Fruit fly (Drosophila melanogaster) whole organism, adult: ENCODE results near the gene CG33703.

Source experiments
- CG11617 ChIP-seq: fragments of 200-800 bp; sonication (Bioruptor generic); optimal IDR thresholded peaks from 2 replicates; lab custom pipeline; 2017; ENCODE audit warnings: mild to moderate bottlenecking, missing biosample characterization, missing genetic modification reagents, missing genetic modification characterization
- CG12768 ChIP-seq: fragments of 200-800 bp; sonication (Bioruptor generic); optimal IDR thresholded peaks from 2 replicates; lab custom pipeline; 2017; ENCODE audit warnings: missing biosample characterization, missing genetic modification characterization, mild to moderate bottlenecking, moderate library complexity, missing genetic modification reagents
- CG33017 ChIP-seq: fragments of 200-800 bp; sonication (Bioruptor generic); optimal IDR thresholded peaks from 2 replicates; lab custom pipeline; 2018; ENCODE audit warnings: missing biosample characterization, mild to moderate bottlenecking, missing genetic modification characterization, moderate library complexity
- CG5204 ChIP-seq: fragments of 200-800 bp; sonication (Bioruptor generic); optimal IDR thresholded peaks from 2 replicates; lab custom pipeline; 2016; ENCODE audit warnings: missing biosample characterization, missing genetic modification characterization
- CG7045 ChIP-seq: fragments of 200-800 bp; sonication (Bioruptor generic); optimal IDR thresholded peaks from 2 replicates; lab custom pipeline; 2017; ENCODE audit warnings: missing biosample characterization, mild to moderate bottlenecking, missing genetic modification characterization
- Crg-1 ChIP-seq: fragments of 200-800 bp; sonication (Bioruptor generic); optimal IDR thresholded peaks from 2 replicates; lab custom pipeline; 2016; ENCODE audit warnings: missing biosample characterization, missing genetic modification characterization
- ovo ChIP-seq: fragments of 200-800 bp; sonication (Bioruptor generic); optimal IDR thresholded peaks from 2 replicates; lab custom pipeline; 2016; ENCODE audit warnings: missing biosample characterization, missing genetic modification characterization
- pad ChIP-seq: fragments of 200-800 bp; sonication (Bioruptor generic); optimal IDR thresholded peaks from 3 replicates; lab custom pipeline; 2017; ENCODE audit warnings: missing biosample characterization, missing genetic modification characterization, mild to moderate bottlenecking, moderate library complexity, missing genetic modification reagents

- TF ChIP-seq CG33017 (tag; lab: Kevin White, UChicago) (no peak), CG5204 (GFP tag; lab: Kevin White, UChicago) (no peak), pad (GFP tag; lab: Kevin White, UChicago) (no peak), CG7045 (GFP tag; lab: Kevin White, UChicago) (no peak), CG11617 (GFP tag; lab: Kevin White, UChicago) (no peak), ovo (GFP tag; lab: Kevin White, UChicago) (no peak), Crg-1 (GFP tag; lab: Kevin White, UChicago) (no peak), CG12768 (GFP tag; lab: Kevin White, UChicago) (no peak)
Measured at dm6 chr3L:9501298-9501697, 11.2 kb downstream of the CG33703 start.
